Worm (Caenorhabditis elegans) whole organism, mixed stage, embryonic: ENCODE data around the gene lact-9.
A peak's percentile ranks its signal among the peaks of the same experiment; 100 is the strongest.

ENCODE experiments used
- bed-3 ChIP-seq: fragments of 200-800 bp; sonication (Bioruptor generic); optimal IDR thresholded peaks from 3 replicates; lab custom pipeline; 2018; ENCODE audit warnings: mild to moderate bottlenecking, missing genetic modification characterization, moderate library complexity, missing compliant biosample characterization
- blmp-1 ChIP-seq: fragments of 150-350 bp; optimal IDR thresholded peaks from 2 replicates; lab custom pipeline; 2014; ENCODE audit warnings: missing biosample characterization, missing genetic modification characterization
- ceh-39 ChIP-seq: fragments of 150-350 bp; optimal IDR thresholded peaks from 2 replicates; lab custom pipeline; 2014; ENCODE audit warnings: missing biosample characterization, missing genetic modification characterization
- ceh-43 ChIP-seq: fragments of 200-800 bp; sonication (Bioruptor generic); optimal IDR thresholded peaks from 2 replicates; lab custom pipeline; 2018; ENCODE audit warnings: mild to moderate bottlenecking, missing genetic modification characterization, moderate library complexity, missing compliant biosample characterization
- cnd-1 ChIP-seq: fragments of 200-800 bp; sonication (Bioruptor generic); optimal IDR thresholded peaks from 2 replicates; lab custom pipeline; 2018; ENCODE audit warnings: mild to moderate bottlenecking, missing genetic modification characterization, missing compliant biosample characterization
- drap-1 ChIP-seq: fragments of 200-800 bp; sonication (Bioruptor generic); optimal IDR thresholded peaks from 3 replicates; lab custom pipeline; 2018; ENCODE audit warnings: mild to moderate bottlenecking, missing genetic modification characterization, missing compliant biosample characterization
- elt-1 ChIP-seq: sonication (generic microtip); optimal IDR thresholded peaks from 2 replicates; lab custom pipeline; 2017; ENCODE audit warnings: missing genetic modification characterization, mild to moderate bottlenecking, missing compliant biosample characterization, antibody characterized with exemption, moderate library complexity, borderline replicate concordance; ENCODE audit not compliant: insufficient read depth
- elt-3 ChIP-seq: fragments of 150-350 bp; optimal IDR thresholded peaks from 2 replicates; lab custom pipeline; 2014; ENCODE audit warnings: missing biosample characterization, missing genetic modification characterization
- flh-1 ChIP-seq: fragments of 200-800 bp; sonication (Bioruptor generic); optimal IDR thresholded peaks from 2 replicates; lab custom pipeline; 2018; ENCODE audit warnings: mild to moderate bottlenecking, missing genetic modification characterization, moderate library complexity, missing compliant biosample characterization
- ham-2 ChIP-seq: fragments of 200-800 bp; sonication (Bioruptor generic); optimal IDR thresholded peaks from 2 replicates; lab custom pipeline; 2018; ENCODE audit warnings: mild to moderate bottlenecking, missing genetic modification characterization, missing compliant biosample characterization
- hlh-1 ChIP-seq: fragments of 150-350 bp; optimal IDR thresholded peaks from 2 replicates; lab custom pipeline; 2014; ENCODE audit warnings: missing biosample characterization, missing genetic modification reagents, missing genetic modification characterization
- lin-13 ChIP-seq: fragments of 150-350 bp; optimal IDR thresholded peaks from 2 replicates; lab custom pipeline; 2014; ENCODE audit warnings: missing biosample characterization, missing genetic modification characterization
- lsy-2 ChIP-seq: fragments of 150-350 bp; optimal IDR thresholded peaks from 2 replicates; lab custom pipeline; 2014; ENCODE audit warnings: missing biosample characterization, missing genetic modification characterization
- mab-5 ChIP-seq: fragments of 150-350 bp; optimal IDR thresholded peaks from 2 replicates; lab custom pipeline; 2014; ENCODE audit warnings: missing biosample characterization, missing genetic modification characterization
- mep-1 ChIP-seq: fragments of 150-350 bp; optimal IDR thresholded peaks from 2 replicates; lab custom pipeline; 2017; ENCODE audit warnings: missing biosample characterization, missing genetic modification reagents, missing genetic modification characterization, inconsistent platforms
- mls-2 ChIP-seq: sonication (generic microtip); optimal IDR thresholded peaks from 2 replicates; lab custom pipeline; 2016; ENCODE audit warnings: mild to moderate bottlenecking, missing genetic modification characterization, moderate library complexity, missing compliant biosample characterization
- nhr-12 ChIP-seq: fragments of 150-350 bp; optimal IDR thresholded peaks from 2 replicates; lab custom pipeline; 2014; ENCODE audit warnings: missing biosample characterization, missing genetic modification characterization
- nhr-2 ChIP-seq: fragments of 150-350 bp; optimal IDR thresholded peaks from 2 replicates; lab custom pipeline; 2014; ENCODE audit warnings: missing biosample characterization, missing genetic modification characterization
- nhr-237 ChIP-seq: fragments of 150-350 bp; optimal IDR thresholded peaks from 2 replicates; lab custom pipeline; 2014; ENCODE audit warnings: missing biosample characterization, missing genetic modification characterization
- nhr-28 ChIP-seq: fragments of 150-350 bp; optimal IDR thresholded peaks from 2 replicates; lab custom pipeline; 2014; ENCODE audit warnings: missing biosample characterization, missing genetic modification characterization
- pha-4 ChIP-seq: fragments of 150-350 bp; optimal IDR thresholded peaks from 2 replicates; lab custom pipeline; 2018; ENCODE audit warnings: missing biosample characterization, missing genetic modification reagents, missing genetic modification characterization
- sem-2 ChIP-seq: fragments of 200-800 bp; sonication (Bioruptor generic); optimal IDR thresholded peaks from 2 replicates; lab custom pipeline; 2018; ENCODE audit warnings: mild to moderate bottlenecking, missing genetic modification characterization, missing compliant biosample characterization
- snpc-4 ChIP-seq: fragments of 150-350 bp; optimal IDR thresholded peaks from 2 replicates; lab custom pipeline; 2014; ENCODE audit warnings: missing biosample characterization, missing genetic modification characterization
- sptf-1 ChIP-seq: sonication (generic microtip); optimal IDR thresholded peaks from 2 replicates; lab custom pipeline; 2017; ENCODE audit warnings: mild to moderate bottlenecking, missing genetic modification characterization, moderate library complexity, missing compliant biosample characterization
- tbx-8 ChIP-seq: fragments of 200-800 bp; sonication (Bioruptor generic); optimal IDR thresholded peaks from 2 replicates; lab custom pipeline; 2018; ENCODE audit warnings: mild to moderate bottlenecking, missing genetic modification characterization, moderate library complexity, missing compliant biosample characterization
- unc-120 ChIP-seq: sonication (generic microtip); optimal IDR thresholded peaks from 2 replicates; lab custom pipeline; 2017; ENCODE audit warnings: missing genetic modification characterization, missing compliant biosample characterization; ENCODE audit not compliant: poor library complexity, severe bottlenecking
- unc-39 ChIP-seq: fragments of 150-350 bp; optimal IDR thresholded peaks from 2 replicates; lab custom pipeline; 2014; ENCODE audit warnings: missing biosample characterization, missing genetic modification characterization
- unc-62 ChIP-seq: fragments of 150-350 bp; optimal IDR thresholded peaks from 2 replicates; lab custom pipeline; 2014; ENCODE audit warnings: missing biosample characterization, missing genetic modification reagents, missing genetic modification characterization
- zip-8 ChIP-seq: fragments of 150-350 bp; optimal IDR thresholded peaks from 2 replicates; lab custom pipeline; 2014; ENCODE audit warnings: missing biosample characterization, missing genetic modification characterization
- ztf-11 ChIP-seq: fragments of 150-350 bp; optimal IDR thresholded peaks from 2 replicates; lab custom pipeline; 2014; ENCODE audit warnings: missing biosample characterization, missing genetic modification characterization

Gene lact-9

DNA sequence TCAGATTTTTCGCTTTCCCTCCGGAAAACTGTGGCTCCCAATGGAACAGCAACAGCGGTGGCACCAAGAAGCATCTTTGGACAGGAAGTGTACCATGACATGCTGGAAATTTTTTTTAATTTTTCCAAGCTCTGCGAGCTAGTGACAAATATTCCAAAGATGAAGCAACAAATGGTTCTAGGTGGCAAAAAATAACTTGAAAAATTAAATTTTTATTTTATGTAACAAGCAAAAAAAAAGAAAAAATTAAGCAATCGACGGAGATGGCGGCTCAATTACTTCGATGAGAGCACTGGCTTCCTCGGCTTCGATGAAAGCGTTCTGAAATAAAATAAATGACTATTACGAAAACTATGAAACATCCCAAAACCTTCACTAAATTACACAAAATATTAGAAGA is at the start of gene lact-9:
Gene lact-9, minus strand, starts transcription at position 101 of the 400 bp plus-strand sequence.
- TF ChIP-seq nhr-2 (tag; lab: Kevin White, UChicago) (no peak), nhr-28 (tag; lab: Kevin White, UChicago) (no peak), mls-2 (tag; lab: Kevin White, UChicago) (no peak), ham-2 (GFP tag; lab: Kevin White, UChicago) (no peak), sem-2 (GFP tag; lab: Kevin White, UChicago) (no peak), bed-3 (GFP tag; lab: Kevin White, UChicago) (no peak), hlh-1 (tag; lab: Kevin White, UChicago) (no peak)
- TF ChIP-seq, all 35 proteins: peak for 0

DNA sequence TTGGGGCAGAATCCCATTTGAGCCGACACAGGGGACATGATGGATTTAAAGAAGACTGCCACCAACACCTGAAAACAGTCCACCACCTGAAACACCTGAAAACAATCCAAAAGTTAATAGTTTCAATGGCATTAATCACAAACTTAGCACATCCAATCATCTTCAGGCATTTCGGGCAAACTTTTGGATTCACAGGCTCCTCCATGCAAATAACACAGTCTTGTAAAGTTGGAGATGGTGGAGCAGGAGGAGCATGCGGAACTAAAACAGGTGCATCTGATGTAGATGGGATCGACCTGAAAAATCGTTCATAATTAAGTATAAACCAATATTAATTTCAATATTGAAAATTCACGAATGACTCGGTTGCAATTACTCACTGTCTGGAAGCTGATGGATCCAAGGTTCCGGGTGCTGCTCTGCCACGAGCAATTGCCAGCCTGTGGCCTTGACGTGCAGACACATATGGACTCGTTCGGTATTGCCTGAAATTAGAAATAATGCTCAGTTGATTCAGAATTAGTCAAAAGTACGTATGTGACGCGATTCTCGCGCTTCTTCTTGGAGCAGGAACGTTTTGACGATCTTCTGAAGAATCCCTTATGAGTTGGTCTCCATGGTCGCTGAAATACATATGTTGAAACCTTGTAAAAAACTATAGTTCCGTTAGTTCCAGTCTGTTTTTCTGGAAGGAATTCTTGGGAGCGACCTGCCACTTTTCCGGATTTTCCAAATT is 49.1 kb upstream of the lact-9 start:
- TF ChIP-seq unc-62 (GFP tag; lab: Kevin White, UChicago), result no peak
- TF ChIP-seq elt-1, result no peak
- TF ChIP-seq sptf-1 (tag; lab: Kevin White, UChicago), result no peak
- no peak for TF ChIP-seq nhr-237
- no peak for TF ChIP-seq ham-2 (GFP tag; lab: Kevin White, UChicago)
- no peak for TF ChIP-seq mab-5
- no peak for TF ChIP-seq lsy-2 (tag; lab: Kevin White, UChicago)
- TF ChIP-seq zip-8 (tag; lab: Kevin White, UChicago), result no peak
- no peak for TF ChIP-seq snpc-4
- TF ChIP-seq nhr-2 (tag; lab: Kevin White, UChicago), result no peak
- no peak for TF ChIP-seq ceh-43 (GFP tag; lab: Kevin White, UChicago)
- TF ChIP-seq flh-1 (GFP tag; lab: Kevin White, UChicago), result no peak
- TF ChIP-seq mls-2 (tag; lab: Kevin White, UChicago), result no peak
- no peak for TF ChIP-seq bed-3 (GFP tag; lab: Kevin White, UChicago)
- TF ChIP-seq sem-2 (GFP tag; lab: Kevin White, UChicago), result no peak
- TF ChIP-seq lin-13, result no peak
- TF ChIP-seq tbx-8, result no peak

DNA sequence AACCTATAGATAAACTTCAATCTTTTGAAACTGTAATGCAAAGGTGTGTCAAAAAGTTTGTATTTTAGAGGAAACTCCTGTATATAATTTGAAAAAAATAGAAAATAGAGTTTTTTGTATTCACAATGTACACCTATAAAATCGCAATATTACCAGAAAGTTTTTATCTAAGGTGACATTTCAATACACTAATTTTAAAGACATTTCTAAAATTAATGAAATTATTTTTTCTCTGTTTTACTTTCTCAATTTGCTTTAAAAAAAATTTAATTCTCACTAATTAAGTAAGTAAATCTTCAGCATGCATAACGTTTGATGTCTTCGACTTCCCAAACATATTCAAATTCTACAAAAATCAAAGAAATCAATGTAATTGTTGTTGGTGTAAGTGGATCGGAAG is 42.1 kb upstream of the lact-9 start, which contains the start of gene rga-5:
Gene rga-5, plus strand, starts transcription at position 301 of the 400 bp plus-strand sequence.
- TF ChIP-seq mep-1 (tag; lab: Kevin White, UChicago) (no peak), flh-1 (GFP tag; lab: Kevin White, UChicago) (no peak), nhr-237 (no peak), lin-13 (no peak), zip-8 (tag; lab: Kevin White, UChicago) (no peak), sem-2 (GFP tag; lab: Kevin White, UChicago) (no peak)

DNA sequence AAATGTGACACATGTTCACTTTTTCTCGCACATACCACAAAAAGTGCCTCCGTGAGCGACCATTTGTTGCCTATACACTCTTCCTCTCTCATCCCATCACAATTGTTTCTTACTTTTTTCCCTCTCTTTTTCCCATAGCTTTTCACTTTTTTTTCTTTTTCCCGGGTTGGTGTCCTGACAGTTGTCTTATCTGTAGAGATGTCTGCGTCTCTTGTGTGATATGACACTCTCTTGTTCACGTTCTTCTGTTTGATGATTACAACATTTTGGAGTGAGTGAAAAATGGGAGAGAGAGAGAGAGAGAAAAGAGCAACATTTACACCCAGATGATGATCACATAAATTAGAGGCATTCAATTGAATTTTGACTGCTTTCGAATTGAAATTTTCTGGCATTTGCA is 40.9 kb upstream of the lact-9 start:
- TF ChIP-seq mab-5, result peak; percentile 71
- TF ChIP-seq bed-3 (GFP tag; lab: Kevin White, UChicago), result no peak
- peak; percentile 100 for TF ChIP-seq hlh-1 (tag; lab: Kevin White, UChicago)
- TF ChIP-seq unc-120, result peak; percentile 98
- TF ChIP-seq blmp-1 (tag; lab: Kevin White, UChicago), result peak; percentile 14
- peak; percentile 92 for TF ChIP-seq unc-62 (GFP tag; lab: Kevin White, UChicago)
- no peak for TF ChIP-seq flh-1 (GFP tag; lab: Kevin White, UChicago)
- no peak for TF ChIP-seq elt-1

DNA sequence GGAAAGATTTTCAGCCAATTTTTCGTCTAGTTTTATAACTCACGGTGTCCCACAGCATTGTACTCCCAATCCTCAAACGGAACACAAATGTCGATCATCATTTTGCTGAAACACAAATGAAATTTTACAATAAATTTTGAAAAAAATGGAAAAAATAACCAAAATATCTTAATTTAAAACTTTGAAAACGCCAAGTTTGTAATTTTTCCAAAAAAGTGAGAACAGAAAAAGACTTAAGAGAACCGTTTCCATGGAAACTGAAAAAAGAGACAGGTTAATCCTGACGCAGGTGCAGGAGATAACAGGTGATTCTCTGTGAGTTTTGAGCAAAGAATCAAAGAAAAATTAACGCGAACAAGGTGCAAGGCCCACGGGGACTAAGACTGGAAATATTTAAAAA is 35.4 kb upstream of the lact-9 start, which contains the start of gene Y45F10D.15:
Gene Y45F10D.15, minus strand, starts transcription at position 101 of the 400 bp plus-strand sequence.
- TF ChIP-seq cnd-1 (tag; lab: Kevin White, UChicago), result no peak
- no peak for TF ChIP-seq elt-1
- no peak for TF ChIP-seq drap-1
- no peak for TF ChIP-seq zip-8 (tag; lab: Kevin White, UChicago)
- TF ChIP-seq unc-120, result no peak
- TF ChIP-seq ztf-11, result no peak
- TF ChIP-seq tbx-8, result no peak
- TF ChIP-seq unc-62 (GFP tag; lab: Kevin White, UChicago), result no peak
- no peak for TF ChIP-seq lsy-2 (tag; lab: Kevin White, UChicago)
- TF ChIP-seq bed-3 (GFP tag; lab: Kevin White, UChicago), result no peak
- TF ChIP-seq unc-39, result no peak
- TF ChIP-seq ceh-39 (tag; lab: Kevin White, UChicago), result no peak
- TF ChIP-seq pha-4 (tag; lab: Kevin White, UChicago), result no peak
- no peak for TF ChIP-seq snpc-4
- TF ChIP-seq mab-5, result no peak
- TF ChIP-seq flh-1 (GFP tag; lab: Kevin White, UChicago), result no peak
- TF ChIP-seq nhr-12 (tag; lab: Kevin White, UChicago), result no peak
- no peak for TF ChIP-seq mls-2 (tag; lab: Kevin White, UChicago)
- TF ChIP-seq elt-3 (tag; lab: Kevin White, UChicago), result no peak
